Fruit fly (Drosophila melanogaster): ENCODE measurements around the gene Myo31DF.

The Myo31DF gene

dm6 chr2L:10506557-10507252 lies at the start of gene Myo31DF, which contains the start of gene CG6094:
Gene Myo31DF (minus strand): TSS chr2L:10506779.
Gene CG6094 (plus strand): TSS chr2L:10507081.
- peak; percentile 33 for TF ChIP-seq CG17801 (GFP tag; optimal IDR thresholded peaks at IDR 0.05; ENCODE audit: partially characterized antibody)

- TF ChIP-seq CG17801 (GFP tag; optimal IDR thresholded peaks at IDR 0.05; ENCODE audit: partially characterized antibody) = no peak
Measured at dm6 chr2L:10555269-10555668, 48.7 kb upstream of the Myo31DF start.

- TF ChIP-seq CG17801 (GFP tag; optimal IDR thresholded peaks at IDR 0.05; ENCODE audit: partially characterized antibody) = no peak
Measured at dm6 chr2L:10554676-10555075, 48.1 kb upstream of the Myo31DF start.

dm6 chr2L:10553692-10554091 lies 47.1 kb upstream of the Myo31DF start:
- TF ChIP-seq CG17801 (GFP tag; optimal IDR thresholded peaks at IDR 0.05; ENCODE audit: partially characterized antibody) = no peak

dm6 chr2L:10552807-10553206 lies 46.2 kb upstream of the Myo31DF start:
- no peak for TF ChIP-seq CG17801 (GFP tag; optimal IDR thresholded peaks at IDR 0.05; ENCODE audit: partially characterized antibody)

- TF ChIP-seq CG17801 (GFP tag; optimal IDR thresholded peaks at IDR 0.05; ENCODE audit: partially characterized antibody) = no peak
Measured at dm6 chr2L:10548814-10549423, 42.3 kb upstream of the Myo31DF start.

- no peak for TF ChIP-seq CG17801 (GFP tag; optimal IDR thresholded peaks at IDR 0.05; ENCODE audit: partially characterized antibody)
Measured at dm6 chr2L:10544421-10545120, 38.0 kb upstream of the Myo31DF start, which contains the start of gene Trim9. Gene Trim9 (plus strand): TSS chr2L:10544883.

dm6 chr2L:10543992-10544391 lies 37.4 kb upstream of the Myo31DF start:
- TF ChIP-seq CG17801 (GFP tag; optimal IDR thresholded peaks at IDR 0.05; ENCODE audit: partially characterized antibody) = no peak

- TF ChIP-seq CG17801 (GFP tag; optimal IDR thresholded peaks at IDR 0.05; ENCODE audit: partially characterized antibody) = no peak
Measured at dm6 chr2L:10543048-10543752, 36.6 kb upstream of the Myo31DF start.

- no peak for TF ChIP-seq CG17801 (GFP tag; optimal IDR thresholded peaks at IDR 0.05; ENCODE audit: partially characterized antibody)
Measured at dm6 chr2L:10539360-10539759, 32.8 kb upstream of the Myo31DF start.

dm6 chr2L:10534022-10534421 lies 27.4 kb upstream of the Myo31DF start, which contains the start of gene CG18302:
Gene CG18302 (plus strand): TSS chr2L:10534322.
- no peak for TF ChIP-seq CG17801 (GFP tag; optimal IDR thresholded peaks at IDR 0.05; ENCODE audit: partially characterized antibody)

dm6 chr2L:10531521-10531920 lies 24.9 kb upstream of the Myo31DF start, which contains the start of gene CG18301:
Gene CG18301 (plus strand): TSS chr2L:10531821.
- no peak for TF ChIP-seq CG17801 (GFP tag; optimal IDR thresholded peaks at IDR 0.05; ENCODE audit: partially characterized antibody)

dm6 chr2L:10530089-10530488 lies 23.5 kb upstream of the Myo31DF start:
- TF ChIP-seq CG17801 (GFP tag; optimal IDR thresholded peaks at IDR 0.05; ENCODE audit: partially characterized antibody) = no peak

dm6 chr2L:10528984-10529383 lies 22.4 kb upstream of the Myo31DF start:
- no peak for TF ChIP-seq CG17801 (GFP tag; optimal IDR thresholded peaks at IDR 0.05; ENCODE audit: partially characterized antibody)

- TF ChIP-seq CG17801 (GFP tag; optimal IDR thresholded peaks at IDR 0.05; ENCODE audit: partially characterized antibody) = peak; percentile 86
Measured at dm6 chr2L:10526953-10527584, 20.5 kb upstream of the Myo31DF start, which contains the start of gene Lip4. Gene Lip4 (plus strand): TSS chr2L:10527572.

All from ovary, adult (tissue).